Worm (Caenorhabditis elegans): ENCODE measurements around the gene T20B12.5.

DNA sequence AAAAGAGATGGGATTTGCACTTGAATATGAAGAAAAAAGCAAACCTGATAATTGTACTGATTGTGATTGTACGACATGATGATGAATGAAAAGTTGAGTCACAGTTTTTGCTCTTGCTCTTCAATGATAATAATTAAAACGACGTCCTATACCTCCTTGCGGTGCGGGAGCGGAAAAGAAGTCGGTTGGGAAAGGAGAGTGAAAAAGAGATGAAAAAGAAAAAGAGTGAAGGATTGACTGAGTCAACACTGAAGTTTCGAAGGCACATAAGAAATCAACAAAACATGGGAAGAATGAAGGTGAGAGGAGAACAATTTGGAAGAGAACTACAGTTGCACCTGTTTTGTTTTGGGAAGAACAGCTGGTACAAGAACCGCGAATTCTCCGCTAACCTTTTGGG, 47.5 kb downstream of the T20B12.5 start, which contains the start of gene F56C9.8:
- no peak for TF ChIP-seq K02D7.2 (tag; optimal IDR thresholded peaks at IDR 0.05)
- TF ChIP-seq sdc-2 (tag; optimal IDR thresholded peaks at IDR 0.05), result no peak
- TF ChIP-seq F13H6.1 (tag; optimal IDR thresholded peaks at IDR 0.05), result no peak
- TF ChIP-seq ceh-9 (tag; optimal IDR thresholded peaks at IDR 0.05), result no peak
- no peak for TF ChIP-seq ceh-45 (GFP tag; IDR thresholded peaks at IDR 0.05)
- no peak for TF ChIP-seq ama-1 (optimal IDR thresholded peaks at IDR 0.05)
- TF ChIP-seq ceh-31 (tag; optimal IDR thresholded peaks at IDR 0.05), result no peak
- TF ChIP-seq ttx-3 (tag; optimal IDR thresholded peaks at IDR 0.05), result no peak
- TF ChIP-seq unc-55 (GFP tag; optimal IDR thresholded peaks at IDR 0.05), result no peak
- no peak for TF ChIP-seq pat-9 (tag; optimal IDR thresholded peaks at IDR 0.05)

All from whole organism, late embryonic.